Comparison of ENCODE assay signal across 5 fruit fly cellular contexts in genomic region chr3R:12628395-12628928, dm6.
TF ChIP-seq lines count a peak whose summit lies in the region.

No protein-coding gene starts in this region.

- no peak for TF ChIP-seq CTCF in whole organism, embryonic (GFP tag; optimal IDR thresholded peaks at IDR 0.05; lab: Kevin White, UChicago)

TF ChIP-seq in whole organism, 6 proteins besides CTCF, POLR2A, EP300 and RAD21:
- TF ChIP-seq CG8478 (optimal IDR thresholded peaks at IDR 0.05; lab: Kevin White, UChicago) (peak; percentile 9), usp (GFP tag; optimal IDR thresholded peaks at IDR 0.05; lab: Kevin White, UChicago) (no peak)

TF ChIP-seq in whole organism, adult, 20 proteins besides CTCF, POLR2A, EP300 and RAD21:
- TF ChIP-seq Clk (GFP tag; optimal IDR thresholded peaks at IDR 0.05; lab: Kevin White, UChicago) (no peak), kay (GFP tag; lab: Kevin White, UChicago; ENCODE audit: borderline replicate concordance) (peak; percentile 81), bab1 (GFP tag; optimal IDR thresholded peaks at IDR 0.05; lab: Kevin White, UChicago) (no peak)

TF ChIP-seq in whole organism, embryonic, 481 proteins besides CTCF, POLR2A, EP300 and RAD21 (continues in another document):
- TF ChIP-seq CG2129 (GFP tag; IDR thresholded peaks at IDR 0.05; lab: Robert Waterston, UW; ENCODE audit: partially characterized antibody) (no peak), CG11456 (GFP tag; IDR thresholded peaks at IDR 0.05; lab: Robert Waterston, UW) (no peak), Camta (GFP tag; optimal IDR thresholded peaks at IDR 0.05; lab: Kevin White, UChicago) (no peak), Hmx (GFP tag; optimal IDR thresholded peaks at IDR 0.05; lab: Kevin White, UChicago) (no peak), nerfin-1 (tag; optimal IDR thresholded peaks at IDR 0.05; lab: Kevin White, UChicago) (no peak), bcd (GFP tag; optimal IDR thresholded peaks at IDR 0.05; lab: Kevin White, UChicago) (no peak), en (GFP tag; optimal IDR thresholded peaks at IDR 0.05; lab: Kevin White, UChicago) (no peak), Dad (GFP tag; optimal IDR thresholded peaks at IDR 0.05; lab: Kevin White, UChicago) (no peak), D (optimal IDR thresholded peaks at IDR 0.05; lab: Kevin White, UChicago) (peak; percentile 15), D (GFP tag; optimal IDR thresholded peaks at IDR 0.05; lab: Kevin White, UChicago) (no peak), sd (tag; optimal IDR thresholded peaks at IDR 0.05; lab: Kevin White, UChicago) (peak; percentile 86), CG9817 (tag; optimal IDR thresholded peaks at IDR 0.05; lab: Kevin White, UChicago) (no peak), CG2712 (tag; optimal IDR thresholded peaks at IDR 0.05; lab: Kevin White, UChicago) (no peak), CG34376 (GFP tag; optimal IDR thresholded peaks at IDR 0.05; lab: Kevin White, UChicago) (peak; percentile 9), Med (GFP tag; lab: Kevin White, UChicago) (peak; percentile 38), da (GFP tag; optimal IDR thresholded peaks at IDR 0.05; lab: Kevin White, UChicago) (no peak), Dip3 (GFP tag; optimal IDR thresholded peaks at IDR 0.05; lab: Kevin White, UChicago) (no peak), sima (GFP tag; optimal IDR thresholded peaks at IDR 0.05; lab: Kevin White, UChicago) (no peak), bab2 (GFP tag; optimal IDR thresholded peaks at IDR 0.05; lab: Kevin White, UChicago) (no peak), bigmax (GFP tag; optimal IDR thresholded peaks at IDR 0.05; lab: Kevin White, UChicago) (no peak), br (optimal IDR thresholded peaks at IDR 0.05; lab: Kevin White, UChicago) (no peak), z (GFP tag; IDR thresholded peaks at IDR 0.05; lab: Robert Waterston, UW) (no peak), Neu2 (GFP tag; optimal IDR thresholded peaks at IDR 0.05; lab: Kevin White, UChicago; ENCODE audit: borderline replicate concordance) (no peak), fd96Cb (tag; optimal IDR thresholded peaks at IDR 0.05; lab: Kevin White, UChicago) (no peak), sisA (GFP tag; IDR thresholded peaks at IDR 0.05; lab: Robert Waterston, UW) (no peak), Ptx1 (GFP tag; IDR thresholded peaks at IDR 0.05; lab: Robert Waterston, UW) (no peak), maf-S (GFP tag; optimal IDR thresholded peaks at IDR 0.05; lab: Kevin White, UChicago) (no peak), Rfx (GFP tag; IDR thresholded peaks at IDR 0.05; lab: Robert Waterston, UW) (no peak), lab (GFP tag; optimal IDR thresholded peaks at IDR 0.05; lab: Kevin White, UChicago) (no peak), Atf6 (GFP tag; IDR thresholded peaks at IDR 0.05; lab: Robert Waterston, UW) (no peak), zen2 (GFP tag; IDR thresholded peaks at IDR 0.05; lab: Robert Waterston, UW; ENCODE audit: partially characterized antibody) (no peak)

TF ChIP-seq in whole organism, prepupa, 60 proteins besides CTCF, POLR2A, EP300 and RAD21:
- TF ChIP-seq CG3032 (tag; optimal IDR thresholded peaks at IDR 0.05; lab: Kevin White, UChicago) (no peak), svp (GFP tag; lab: Kevin White, UChicago) (peak; percentile 86), CG34406 (GFP tag; optimal IDR thresholded peaks at IDR 0.05; lab: Kevin White, UChicago) (no peak), CG6808 (GFP tag; optimal IDR thresholded peaks at IDR 0.05; lab: Kevin White, UChicago) (no peak), Sox15 (GFP tag; optimal IDR thresholded peaks at IDR 0.05; lab: Kevin White, UChicago) (no peak), dsx (GFP tag; optimal IDR thresholded peaks at IDR 0.05; lab: Kevin White, UChicago; ENCODE audit: poor library complexity, severe bottlenecking) (peak; percentile 12)

TF ChIP-seq in whole organism, wandering third instar larva, 38 proteins besides CTCF, POLR2A, EP300 and RAD21:
- TF ChIP-seq Jra (GFP tag; optimal IDR thresholded peaks at IDR 0.05; lab: Kevin White, UChicago) (peak; percentile 22), Rel (GFP tag; optimal IDR thresholded peaks at IDR 0.05; lab: Kevin White, UChicago) (no peak), Rel (tag; optimal IDR thresholded peaks at IDR 0.05; lab: Kevin White, UChicago) (peak; percentile 89), Hnf4 (GFP tag; optimal IDR thresholded peaks at IDR 0.05; lab: Kevin White, UChicago) (no peak), Abd-B (GFP tag; optimal IDR thresholded peaks at IDR 0.05; lab: Kevin White, UChicago) (peak; percentile 23)
TF ChIP-seq in whole organism, wandering third instar larva: peak in this region for 3.
